Worm (Caenorhabditis elegans): ENCODE data around the gene C18D4.6.
A peak's percentile ranks its signal among the peaks of the same experiment; 100 is the strongest.

C18D4.6 gene

DNA sequence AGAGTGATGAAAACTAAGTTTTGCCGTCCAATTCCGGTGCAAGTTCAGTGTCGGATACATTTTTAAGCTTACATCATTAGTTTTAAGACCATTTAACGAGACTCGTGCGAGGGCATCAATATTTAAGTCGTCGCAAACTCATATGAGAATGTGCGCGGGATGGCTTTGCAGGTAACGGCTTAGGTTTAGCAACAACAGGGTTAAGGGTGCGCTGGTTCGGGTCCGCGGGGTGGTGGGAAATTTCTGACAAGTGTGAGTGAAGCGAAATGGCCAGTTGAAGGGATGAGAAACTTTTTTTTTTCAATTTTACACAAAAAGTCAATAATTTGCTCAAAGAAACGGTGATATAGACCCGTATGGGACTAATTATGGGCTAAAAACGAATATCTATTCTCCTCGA lies 24.3 kb downstream of the C18D4.6 start:
- TF ChIP-seq php-3 (GFP tag; IDR thresholded peaks at IDR 0.05) (no peak), vab-7 (GFP tag; IDR thresholded peaks at IDR 0.05) (0 out of 2 replicates have a peak, but pooled peaks have one; percentile 26), lim-7 (GFP tag; IDR thresholded peaks at IDR 0.05) (peak; percentile 28; the same call in 1 of the 2 replicates), ZK337.2 (GFP tag; IDR thresholded peaks at IDR 0.05) (no peak)

DNA sequence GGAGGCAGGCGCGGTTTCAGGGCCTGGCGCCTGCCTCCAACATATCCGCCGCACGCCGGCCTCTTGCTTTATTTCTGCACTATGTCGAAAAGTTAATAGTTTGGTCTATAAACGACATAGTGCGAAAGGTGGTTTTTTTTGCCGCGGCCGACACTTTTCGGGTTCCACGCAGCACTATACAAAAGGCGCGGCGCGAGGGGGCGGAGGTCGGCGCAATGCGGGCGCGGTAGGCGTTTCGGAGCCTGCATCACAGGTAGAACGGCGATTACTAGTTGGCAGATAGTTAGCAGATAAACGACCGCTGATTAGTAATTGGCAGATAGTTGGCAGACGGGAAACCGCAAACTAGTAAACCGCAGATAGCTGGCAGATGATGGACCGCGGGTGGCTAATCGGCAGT lies 25.4 kb downstream of the C18D4.6 start:
- TF ChIP-seq mxl-3 (GFP tag; optimal IDR thresholded peaks at IDR 0.05) (no peak), set-16 (GFP tag; IDR thresholded peaks at IDR 0.05) (peak; percentile 67)

- TF ChIP-seq ceh-32 (tag; optimal IDR thresholded peaks at IDR 0.05; ENCODE audit: poor library complexity) (no peak), ceh-28 (tag; optimal IDR thresholded peaks at IDR 0.05) (no peak), skn-1 (tag; optimal IDR thresholded peaks at IDR 0.05) (no peak), saeg-2 (GFP tag; IDR thresholded peaks at IDR 0.05) (no peak), T20F7.1 (GFP tag; optimal IDR thresholded peaks at IDR 0.05) (no peak)
Observed at ce11 chrV:17508493-17508892, 29.7 kb downstream of the C18D4.6 start, which contains the start of gene srw-32. srw-32 (plus strand) TSS chrV:17508793.

DNA sequence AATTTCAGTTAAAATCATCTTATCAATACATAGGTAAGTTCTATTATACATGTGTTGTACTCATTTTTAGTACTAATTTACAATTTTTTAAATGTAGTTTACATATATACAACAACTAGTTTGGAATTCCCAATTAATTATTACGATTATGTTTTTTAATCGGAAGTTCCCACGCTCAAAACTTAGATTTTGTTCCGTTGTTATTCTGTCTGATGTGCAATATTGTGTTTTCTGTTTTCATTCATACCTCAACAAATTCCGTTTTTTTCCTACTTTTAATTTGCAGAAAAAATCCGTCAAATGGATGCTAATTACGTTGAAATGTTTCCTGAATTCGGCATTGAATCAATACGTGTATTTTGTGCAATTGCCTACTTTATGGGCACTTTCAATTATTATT lies 31.9 kb downstream of the C18D4.6 start, which contains the start of gene srw-31:
TSS of gene srw-31 (plus strand) at position 301 of the 400 bp plus-strand sequence.
- no peak for TF ChIP-seq ztf-7 (tag; optimal IDR thresholded peaks at IDR 0.05)
- TF ChIP-seq daf-8 (GFP tag; IDR thresholded peaks at IDR 0.05): no peak
- no peak for TF ChIP-seq gei-8 (GFP tag; optimal IDR thresholded peaks at IDR 0.05)
- no peak for TF ChIP-seq hif-1 (tag; optimal IDR thresholded peaks at IDR 0.05)

DNA sequence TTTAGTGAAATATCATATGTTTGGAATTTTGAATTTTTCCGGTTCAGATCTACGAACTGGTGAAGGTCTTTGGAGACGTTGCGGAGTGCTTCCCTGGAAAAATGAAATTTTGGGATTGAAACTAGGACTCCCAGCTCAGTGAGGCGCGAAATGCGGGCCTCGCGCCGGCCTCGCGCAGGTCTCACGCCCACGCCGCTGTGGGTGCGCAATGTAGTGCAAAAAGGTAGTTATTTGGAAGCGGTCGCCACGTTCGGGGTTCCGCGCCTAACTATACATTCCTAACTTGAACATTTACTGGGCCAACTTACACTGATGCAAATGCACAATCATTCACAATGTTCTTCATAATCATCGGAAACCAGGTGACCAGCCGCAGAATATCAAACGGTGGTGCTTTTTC lies 38.1 kb downstream of the C18D4.6 start:
- 0 out of 2 replicates have a peak, but pooled peaks have one; percentile 25 for TF ChIP-seq ceh-44 (GFP tag; IDR thresholded peaks at IDR 0.05)
- TF ChIP-seq gei-8 (GFP tag; optimal IDR thresholded peaks at IDR 0.05): no peak
- TF ChIP-seq tag-97 (GFP tag; IDR thresholded peaks at IDR 0.05): no peak
- peak; percentile 65 for TF ChIP-seq set-16 (GFP tag; IDR thresholded peaks at IDR 0.05)
- no peak for TF ChIP-seq arid-1 (GFP tag; conservative IDR thresholded peaks at IDR 0.05)

DNA sequence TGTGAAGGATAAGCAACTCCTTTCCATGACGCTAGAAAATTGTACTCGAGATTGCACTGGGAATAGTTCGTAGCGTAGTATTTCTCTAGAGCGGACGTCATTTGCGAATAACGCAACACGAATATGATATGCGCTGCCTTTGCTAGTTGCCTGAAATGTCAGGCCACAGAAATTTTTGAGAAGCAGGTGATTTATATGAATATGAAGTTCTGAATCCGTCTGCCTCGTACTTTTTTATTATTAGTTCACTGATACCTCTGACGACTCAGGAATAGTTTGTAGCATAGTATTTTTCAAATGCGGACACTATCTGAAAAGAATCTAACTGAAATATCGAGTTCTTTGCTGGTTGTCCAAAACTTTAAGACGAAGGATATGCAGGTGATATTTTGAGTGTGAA lies 42.1 kb downstream of the C18D4.6 start, which contains the start of gene srh-118:
TSS of gene srh-118 (minus strand) at position 101 of the 400 bp plus-strand sequence.
- TF ChIP-seq set-16 (GFP tag; IDR thresholded peaks at IDR 0.05) (no peak), Y75B8A.6 (GFP tag; IDR thresholded peaks at IDR 0.05) (no peak), zfp-3 (GFP tag; conservative IDR thresholded peaks at IDR 0.05) (no peak), pqm-1 (tag; optimal IDR thresholded peaks at IDR 0.05) (no peak), R02D3.7 (tag; optimal IDR thresholded peaks at IDR 0.05) (no peak)

ce11 chrV:17493732-17494131 lies 44.4 kb downstream of the C18D4.6 start, which contains the start of gene fbxa-102:
fbxa-102 (minus strand) TSS chrV:17493832.
- TF ChIP-seq F37D6.2 (tag; optimal IDR thresholded peaks at IDR 0.05): no peak

- TF ChIP-seq lin-1 (GFP tag; IDR thresholded peaks at IDR 0.05) (no peak), mep-1 (tag; optimal IDR thresholded peaks at IDR 0.05) (no peak), ceh-20 (GFP tag; IDR thresholded peaks at IDR 0.05) (no peak), spr-1 (tag; optimal IDR thresholded peaks at IDR 0.05) (no peak), lsy-2 (tag; optimal IDR thresholded peaks at IDR 0.05) (no peak), arid-1 (GFP tag; conservative IDR thresholded peaks at IDR 0.05) (no peak), aha-1 (tag) (peak; percentile 8)
Observed at ce11 chrV:17486034-17486433, 52.1 kb downstream of the C18D4.6 start, which contains the start of gene scl-24. scl-24 (plus strand) TSS chrV:17486334.

All from whole organism, L4 larva.